Fruit fly (Drosophila melanogaster) whole organism, adult: ENCODE data around the gene CG7156.

Experiments
- CG1620 ChIP-seq: fragments of 200-800 bp; sonication (Bioruptor generic); optimal IDR thresholded peaks from 2 replicates; lab custom pipeline; 2016; ENCODE audit warnings: missing biosample characterization, missing genetic modification characterization
- CG7045 ChIP-seq: fragments of 200-800 bp; sonication (Bioruptor generic); optimal IDR thresholded peaks from 2 replicates; lab custom pipeline; 2017; ENCODE audit warnings: missing biosample characterization, mild to moderate bottlenecking, missing genetic modification characterization
- Clk ChIP-seq: fragments of 200-800 bp; sonication (Bioruptor generic); optimal IDR thresholded peaks from 2 replicates; lab custom pipeline; 2017; ENCODE audit warnings: missing biosample characterization, missing genetic modification characterization
- cnc ChIP-seq, 2 experiments: fragments of >200 bp; optimal IDR thresholded peaks; 2 replicates each; lab custom pipeline; 2017
- pad ChIP-seq: fragments of 200-800 bp; sonication (Bioruptor generic); optimal IDR thresholded peaks from 3 replicates; lab custom pipeline; 2017; ENCODE audit warnings: missing biosample characterization, missing genetic modification characterization, mild to moderate bottlenecking, moderate library complexity, missing genetic modification reagents

dm6 chr3R:18243718-18244170, 1.8 kb upstream of the CG7156 start:
- TF ChIP-seq CG1620 (GFP tag; lab: Kevin White, UChicago) (no peak), pad (no peak), cnc (optimal IDR thresholded peaks at IDR 0.05; lab: Kevin White, UChicago) (no peak), CG7045 (no peak), Clk (no peak)
